Fruit fly (Drosophila melanogaster) whole organism, embryonic: ENCODE data around the gene ddbt.

Source experiments
- Asciz ChIP-seq: fragments of 200-800 bp; sonication (Bioruptor generic); optimal IDR thresholded peaks from 2 replicates; lab custom pipeline; 2017; ENCODE audit warnings: missing biosample characterization, mild to moderate bottlenecking, missing genetic modification characterization, missing genetic modification reagents
- CG11093 ChIP-seq: fragments of 200-800 bp; sonication (Bioruptor generic); IDR thresholded peaks from 3 replicates; pipeline ENCODE4 v1.3.6; 2022; ENCODE audit warnings: missing biosample characterization, missing genetic modification characterization
- CG12744 ChIP-seq: fragments of 200-800 bp; sonication (Bioruptor generic); optimal IDR thresholded peaks from 2 replicates; lab custom pipeline; 2016; ENCODE audit warnings: missing biosample characterization, missing genetic modification characterization
- CG13624 ChIP-seq: fragments of 200-800 bp; sonication (Bioruptor generic); optimal IDR thresholded peaks from 2 replicates; lab custom pipeline; 2016; ENCODE audit warnings: missing biosample characterization, missing genetic modification characterization
- CG15479 ChIP-seq: fragments of 200-800 bp; sonication (Bioruptor generic); optimal IDR thresholded peaks from 3 replicates; lab custom pipeline; 2019; ENCODE audit warnings: missing biosample characterization, mild to moderate bottlenecking, missing genetic modification characterization, moderate library complexity
- CG15696 ChIP-seq: fragments of 200-800 bp; sonication (Bioruptor generic); optimal IDR thresholded peaks from 2 replicates; lab custom pipeline; 2019; ENCODE audit warnings: missing biosample characterization, mild to moderate bottlenecking, missing genetic modification characterization, moderate library complexity
- CG16815 ChIP-seq: fragments of 200-800 bp; sonication (Bioruptor generic); optimal IDR thresholded peaks from 3 replicates; lab custom pipeline; 2017; ENCODE audit warnings: missing biosample characterization, mild to moderate bottlenecking, missing genetic modification characterization
- CG17361 ChIP-seq: fragments of 200-800 bp; sonication (Bioruptor generic); IDR thresholded peaks from 3 replicates; pipeline ENCODE4 v1.3.6; 2022; ENCODE audit warnings: missing biosample characterization, missing genetic modification characterization
- CG17385 ChIP-seq: fragments of 200-800 bp; sonication (Bioruptor generic); optimal IDR thresholded peaks from 3 replicates; lab custom pipeline; 2018; ENCODE audit warnings: missing biosample characterization, mild to moderate bottlenecking, missing genetic modification characterization
- CG18011 ChIP-seq: fragments of 200-800 bp; sonication (Bioruptor generic); optimal IDR thresholded peaks from 2 replicates; lab custom pipeline; 2017; ENCODE audit warnings: missing biosample characterization, missing genetic modification characterization, mild to moderate bottlenecking, moderate library complexity, missing genotype
- CG30403 ChIP-seq: fragments of 200-800 bp; sonication (Bioruptor generic); optimal IDR thresholded peaks from 3 replicates; lab custom pipeline; 2016; ENCODE audit warnings: missing biosample characterization, missing genetic modification characterization
- CG32532 ChIP-seq: fragments of 200-800 bp; sonication (Bioruptor generic); IDR thresholded peaks from 2 replicates; pipeline ENCODE4 v1.3.6; 2022; ENCODE audit warnings: missing biosample characterization, missing genetic modification characterization
- CG42726 ChIP-seq: fragments of 200-800 bp; sonication (Bioruptor generic); IDR thresholded peaks from 2 replicates; pipeline ENCODE4 v1.3.6; 2022; ENCODE audit warnings: missing biosample characterization, missing genetic modification characterization; ENCODE audit not compliant: partially characterized antibody
- CG7271 ChIP-seq: fragments of 200-800 bp; sonication (Bioruptor generic); optimal IDR thresholded peaks from 2 replicates; lab custom pipeline; 2018; ENCODE audit warnings: missing biosample characterization, mild to moderate bottlenecking, missing genetic modification characterization, moderate library complexity
- CG7357 ChIP-seq: fragments of 200-800 bp; sonication (Bioruptor generic); IDR thresholded peaks from 3 replicates; pipeline ENCODE4 v1.3.6; 2022; ENCODE audit warnings: missing biosample characterization, missing genetic modification characterization
- CG8478 ChIP-seq: fragments of >200 bp; optimal IDR thresholded peaks from 2 replicates; lab custom pipeline; 2018
- CG8944 ChIP-seq: fragments of 200-800 bp; sonication (Bioruptor generic); optimal IDR thresholded peaks from 3 replicates; lab custom pipeline; 2016; ENCODE audit warnings: missing biosample characterization, missing genetic modification characterization
- CrebB ChIP-seq: fragments of 200-800 bp; sonication (Bioruptor generic); optimal IDR thresholded peaks from 3 replicates; lab custom pipeline; 2018; ENCODE audit warnings: missing biosample characterization, mild to moderate bottlenecking, missing genetic modification characterization
- Ets97D ChIP-seq: fragments of 200-800 bp; sonication (Bioruptor generic); optimal IDR thresholded peaks from 3 replicates; lab custom pipeline; 2016; ENCODE audit warnings: missing biosample characterization, missing genetic modification characterization
- GATAe ChIP-seq: fragments of 200-800 bp; sonication (Bioruptor generic); conservative IDR thresholded peaks from 2 replicates; pipeline ENCODE4 v1.3.6; 2022; ENCODE audit warnings: missing biosample characterization, missing genetic modification characterization
- HmgZ ChIP-seq: fragments of 200-800 bp; sonication (Bioruptor generic); optimal IDR thresholded peaks from 2 replicates; lab custom pipeline; 2018; ENCODE audit warnings: missing biosample characterization, mild to moderate bottlenecking, missing genetic modification characterization
- MTF-1 ChIP-seq: fragments of 200-800 bp; sonication (Bioruptor generic); optimal IDR thresholded peaks from 2 replicates; lab custom pipeline; 2018; ENCODE audit warnings: missing biosample characterization, mild to moderate bottlenecking, missing genetic modification characterization, borderline replicate concordance
- Myb ChIP-seq: fragments of 200-800 bp; sonication (Bioruptor generic); optimal IDR thresholded peaks from 2 replicates; lab custom pipeline; 2016; ENCODE audit warnings: missing biosample characterization, missing genetic modification characterization
- NK7.1 ChIP-seq: fragments of 200-800 bp; sonication (Bioruptor generic); optimal IDR thresholded peaks from 3 replicates; lab custom pipeline; 2016; ENCODE audit warnings: missing biosample characterization, missing genetic modification characterization
- Xrp1 ChIP-seq: fragments of 200-800 bp; sonication (Bioruptor generic); IDR thresholded peaks from 2 replicates; pipeline ENCODE4 v1.3.6; 2022; ENCODE audit warnings: missing biosample characterization, missing genetic modification characterization
- ab ChIP-seq: fragments of 200-800 bp; sonication (Bioruptor generic); optimal IDR thresholded peaks from 2 replicates; lab custom pipeline; 2016; ENCODE audit warnings: missing biosample characterization, missing genetic modification characterization
- ac ChIP-seq: fragments of 200-800 bp; sonication (Bioruptor generic); optimal IDR thresholded peaks from 3 replicates; lab custom pipeline; 2017; ENCODE audit warnings: missing biosample characterization, mild to moderate bottlenecking, missing genetic modification characterization
- ap ChIP-seq: fragments of 200-800 bp; sonication (Bioruptor generic); IDR thresholded peaks from 2 replicates; pipeline ENCODE4 v1.3.6; 2022; ENCODE audit warnings: missing biosample characterization, missing genetic modification characterization
- bab2 ChIP-seq: fragments of 200-800 bp; sonication (Bioruptor generic); optimal IDR thresholded peaks from 2 replicates; lab custom pipeline; 2016; ENCODE audit warnings: missing biosample characterization, missing genetic modification characterization
- bcd ChIP-seq: fragments of 200-800 bp; sonication (Bioruptor generic); optimal IDR thresholded peaks from 2 replicates; lab custom pipeline; 2017; ENCODE audit warnings: missing biosample characterization, mild to moderate bottlenecking, missing genetic modification characterization
- chinmo ChIP-seq: fragments of 200-800 bp; sonication (Bioruptor generic); IDR thresholded peaks from 4 replicates; pipeline ENCODE4 v1.3.6; 2022; ENCODE audit warnings: missing biosample characterization, missing genetic modification characterization; ENCODE audit not compliant: partially characterized antibody
- corto ChIP-seq: fragments of 200-800 bp; sonication (Bioruptor generic); optimal IDR thresholded peaks from 2 replicates; lab custom pipeline; 2016; ENCODE audit warnings: missing biosample characterization, mild to moderate bottlenecking, missing genetic modification characterization, moderate library complexity
- dm ChIP-seq: fragments of 200-800 bp; sonication (Bioruptor generic); optimal IDR thresholded peaks from 3 replicates; lab custom pipeline; 2016; ENCODE audit warnings: missing biosample characterization, missing genetic modification characterization
- dmrt11E ChIP-seq: fragments of 200-800 bp; sonication (Bioruptor generic); optimal IDR thresholded peaks from 3 replicates; lab custom pipeline; 2018; ENCODE audit warnings: missing biosample characterization, mild to moderate bottlenecking, missing genetic modification characterization, moderate library complexity
- fd3F ChIP-seq: fragments of 200-800 bp; sonication (Bioruptor generic); optimal IDR thresholded peaks from 2 replicates; lab custom pipeline; 2018; ENCODE audit warnings: missing biosample characterization, mild to moderate bottlenecking, missing genetic modification characterization, moderate library complexity
- grn ChIP-seq: fragments of 200-800 bp; sonication (Bioruptor generic); optimal IDR thresholded peaks from 3 replicates; lab custom pipeline; 2017; ENCODE audit warnings: missing biosample characterization, missing genetic modification characterization
- gsb ChIP-seq: fragments of 200-800 bp; sonication (Bioruptor generic); IDR thresholded peaks from 2 replicates; pipeline ENCODE4 v1.3.6; 2022; ENCODE audit warnings: missing biosample characterization, missing genetic modification characterization
- h ChIP-seq: fragments of >200 bp; optimal IDR thresholded peaks from 2 replicates; lab custom pipeline; 2017
- her ChIP-seq: fragments of 200-800 bp; sonication (Bioruptor generic); optimal IDR thresholded peaks from 2 replicates; lab custom pipeline; 2016; ENCODE audit warnings: missing biosample characterization, missing genetic modification characterization
- insv ChIP-seq, 2 experiments: fragments of 200-800 bp; sonication (Bioruptor generic); optimal IDR thresholded peaks; 3 replicates each; lab custom pipeline; 2016 to 2018; ENCODE audit warnings: missing biosample characterization in 2 of 2, missing genetic modification characterization in 2 of 2
- jigr1 ChIP-seq: fragments of 200-800 bp; sonication (Bioruptor generic); IDR thresholded peaks from 3 replicates; pipeline ENCODE4 v1.3.6; 2022; ENCODE audit warnings: missing biosample characterization, missing genetic modification characterization
- knrl ChIP-seq: fragments of 200-800 bp; sonication (Bioruptor generic); IDR thresholded peaks from 3 replicates; pipeline ENCODE4 v1.3.6; 2022; ENCODE audit warnings: missing biosample characterization, missing genetic modification characterization; ENCODE audit not compliant: partially characterized antibody
- lilli ChIP-seq: fragments of 200-800 bp; sonication (Bioruptor generic); optimal IDR thresholded peaks from 3 replicates; lab custom pipeline; 2016; ENCODE audit warnings: missing biosample characterization, missing genetic modification characterization
- lmd ChIP-seq: fragments of 200-800 bp; sonication (Bioruptor generic); IDR thresholded peaks from 2 replicates; pipeline ENCODE4 v1.3.6; 2022; ENCODE audit warnings: missing biosample characterization, missing genetic modification characterization
- oc ChIP-seq: fragments of 200-800 bp; sonication (Bioruptor generic); optimal IDR thresholded peaks from 2 replicates; lab custom pipeline; 2018; ENCODE audit warnings: missing biosample characterization, mild to moderate bottlenecking, missing genetic modification characterization, moderate library complexity
- p53 ChIP-seq: fragments of 200-800 bp; sonication (Bioruptor generic); optimal IDR thresholded peaks from 2 replicates; lab custom pipeline; 2016; ENCODE audit warnings: missing biosample characterization, missing genetic modification characterization
- sens ChIP-seq: fragments of 200-800 bp; sonication (Bioruptor generic); peaks from one replicate; lab custom pipeline; 2016; ENCODE audit warnings: missing biosample characterization, missing genetic modification characterization
- slou ChIP-seq: fragments of 200-800 bp; sonication (Bioruptor generic); optimal IDR thresholded peaks from 3 replicates; lab custom pipeline; 2016; ENCODE audit warnings: missing biosample characterization, missing genetic modification characterization
- tll ChIP-seq, 2 experiments: fragments of 200-800 bp in 1 of 2; fragments of >200 bp in 1 of 2; sonication (Bioruptor generic) in 1 of 2; optimal IDR thresholded peaks; 2 replicates each; lab custom pipeline; 2017 to 2019; ENCODE audit warnings: missing biosample characterization in 2 of 2, missing genetic modification characterization in 2 of 2, mild to moderate bottlenecking in 1 of 2, moderate library complexity in 1 of 2

The ddbt gene

DNA sequence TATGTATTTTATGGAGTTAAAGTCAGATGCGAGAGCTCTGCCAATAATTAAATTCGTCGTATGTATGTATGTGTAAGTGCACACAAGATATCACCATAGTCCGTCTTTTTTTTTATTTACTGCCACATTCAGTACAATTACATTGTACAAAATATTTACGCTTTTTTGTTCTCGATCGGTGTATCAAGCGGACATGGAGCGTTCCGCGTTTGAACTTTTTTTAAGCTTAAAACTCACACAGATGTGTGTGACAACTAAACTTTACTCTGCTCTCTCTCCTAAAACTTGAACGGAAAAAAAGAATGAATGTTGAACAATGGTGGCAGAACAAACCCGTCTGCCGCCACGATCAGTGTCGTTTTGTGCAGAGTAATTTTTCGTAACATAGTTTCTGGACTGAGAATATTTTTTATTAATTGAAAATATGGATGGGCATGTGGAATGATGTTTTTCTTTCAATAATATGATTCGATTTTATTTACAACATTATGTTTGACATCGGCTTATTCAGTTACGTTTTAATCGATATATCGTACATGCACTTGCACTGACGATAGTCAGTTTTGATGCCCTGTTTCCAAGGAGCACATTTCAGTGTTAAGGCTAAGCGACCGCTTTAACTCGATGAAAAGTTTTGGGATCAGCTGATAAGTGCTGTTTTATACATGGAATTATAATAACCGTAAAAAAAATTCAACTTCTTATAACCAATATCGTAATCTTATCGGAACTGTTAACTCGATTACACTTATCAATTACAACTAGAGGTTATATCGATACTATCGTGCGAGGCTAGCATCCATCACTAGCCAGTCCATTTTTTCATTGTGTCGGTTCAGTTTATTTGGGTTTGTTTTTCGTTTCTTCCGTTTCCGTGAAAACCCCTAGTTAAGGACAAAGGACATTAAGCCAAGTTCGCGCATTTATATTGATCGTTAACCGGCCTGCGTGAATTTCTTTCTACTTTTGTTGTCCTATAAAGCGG, 30.1 kb downstream of the ddbt start, which contains the start of gene mth (continued):
- TF ChIP-seq p53 (GFP tag; lab: Kevin White, UChicago) (peak; percentile 18), CG17361 (GFP tag; lab: Robert Waterston, UW) (peak; percentile 62; the same call in 2 of the 3 replicates), slou (GFP tag; lab: Kevin White, UChicago) (no peak), knrl (GFP tag; lab: Robert Waterston, UW) (peak; percentile 100), GATAe (GFP tag; lab: Robert Waterston, UW) (no peak), lilli (peak; percentile 69), CG8944 (GFP tag; lab: Kevin White, UChicago) (peak; percentile 53), CG17385 (no peak), fd3F (GFP tag; lab: Kevin White, UChicago) (no peak), CG12744 (GFP tag; lab: Kevin White, UChicago) (no peak), CG13624 (GFP tag; lab: Kevin White, UChicago) (peak; percentile 80), CG8478 (lab: Kevin White, UChicago) (no peak), CG7271 (no peak), insv (GFP tag; optimal IDR thresholded peaks at IDR 0.05; lab: Kevin White, UChicago) (peak in 1 of 2 experiments; percentile 79), grn (GFP tag; lab: Kevin White, UChicago) (peak; percentile 39), CG15479 (GFP tag; lab: Kevin White, UChicago) (no peak), lmd (GFP tag; lab: Robert Waterston, UW) (0 out of 2 replicates have a peak, but pooled peaks have one; percentile 25), ap (no peak), h (lab: Kevin White, UChicago) (no peak), ac (no peak), jigr1 (GFP tag; lab: Robert Waterston, UW) (no peak), CG42726 (GFP tag; lab: Robert Waterston, UW) (peak; percentile 92), Asciz (GFP tag; lab: Kevin White, UChicago) (no peak), sens (GFP tag; lab: Kevin White, UChicago) (peak; percentile 74), Myb (GFP tag; lab: Kevin White, UChicago) (peak; percentile 73), dm (GFP tag; lab: Kevin White, UChicago) (peak; percentile 60), CG7357 (GFP tag; lab: Robert Waterston, UW) (peak; percentile 94), corto (GFP tag; lab: Kevin White, UChicago) (peak; percentile 58), CG16815 (GFP tag; lab: Kevin White, UChicago) (no peak), gsb (no peak), CG11093 (no peak), CG30403 (GFP tag; lab: Kevin White, UChicago) (peak; percentile 54), bab2 (peak; percentile 5), HmgZ (tag; lab: Kevin White, UChicago) (peak; percentile 30), bcd (peak; percentile 40), Ets97D (GFP tag; lab: Kevin White, UChicago) (peak; percentile 77), CG15696 (tag; lab: Kevin White, UChicago) (peak; percentile 16), CrebB (no peak), Xrp1 (GFP tag; lab: Robert Waterston, UW) (peak; percentile 37; the same call in 1 of the 2 replicates), oc (tag; lab: Kevin White, UChicago) (no peak), NK7.1 (GFP tag; lab: Kevin White, UChicago) (no peak), CG32532 (GFP tag; lab: Robert Waterston, UW) (peak; percentile 63), ab (GFP tag; lab: Kevin White, UChicago) (no peak), MTF-1 (GFP tag; lab: Kevin White, UChicago) (no peak), dmrt11E (tag; lab: Kevin White, UChicago) (peak; percentile 40), her (peak; percentile 15), tll (GFP tag; optimal IDR thresholded peaks at IDR 0.05; lab: Kevin White, UChicago) (peak in 1 of 2 experiments; percentile 90), chinmo (peak; percentile 87; the same call in 3 of the 4 replicates), CG18011 (GFP tag; lab: Kevin White, UChicago) (no peak)
